Worm (Caenorhabditis elegans): Measurements from ENCODE around the gene F47D12.6.
A peak's percentile ranks its signal among the peaks of the same experiment; 100 is the strongest.

F47D12.6 gene

ce11 chrIII:6290469-6291182 lies 3.5 kb upstream of the F47D12.6 start:
- no peak for TF ChIP-seq ceh-2 (tag; optimal IDR thresholded peaks at IDR 0.05)
- no peak for TF ChIP-seq ceh-48 (tag; optimal IDR thresholded peaks at IDR 0.05)
- TF ChIP-seq fax-1 (tag; optimal IDR thresholded peaks at IDR 0.05): no peak
- no peak for TF ChIP-seq syd-9 (tag; optimal IDR thresholded peaks at IDR 0.05)
- no peak for TF ChIP-seq nhr-11 (tag; optimal IDR thresholded peaks at IDR 0.05)
- TF ChIP-seq madf-2 (tag; optimal IDR thresholded peaks at IDR 0.05): no peak
- no peak for TF ChIP-seq rnt-1 (tag; optimal IDR thresholded peaks at IDR 0.05)
- no peak for TF ChIP-seq ceh-30 (tag; optimal IDR thresholded peaks at IDR 0.05)
- no peak for TF ChIP-seq Y22D7AL.16 (tag; optimal IDR thresholded peaks at IDR 0.05)
- no peak for TF ChIP-seq hlh-13 (GFP tag; optimal IDR thresholded peaks at IDR 0.05)

- TF ChIP-seq K02D7.2 (tag; optimal IDR thresholded peaks at IDR 0.05) (no peak), ets-4 (tag; optimal IDR thresholded peaks at IDR 0.05) (no peak), fkh-6 (tag; optimal IDR thresholded peaks at IDR 0.05) (no peak), hlh-13 (GFP tag; optimal IDR thresholded peaks at IDR 0.05) (no peak), ceh-18 (tag; optimal IDR thresholded peaks at IDR 0.05) (no peak), sdc-2 (tag; optimal IDR thresholded peaks at IDR 0.05) (no peak), pros-1 (tag; optimal IDR thresholded peaks at IDR 0.05) (no peak), unc-86 (tag; optimal IDR thresholded peaks at IDR 0.05) (no peak), unc-42 (tag; optimal IDR thresholded peaks at IDR 0.05) (no peak), che-1 (tag; optimal IDR thresholded peaks at IDR 0.05) (no peak), ceh-31 (tag; optimal IDR thresholded peaks at IDR 0.05) (no peak), C08G9.2 (tag; optimal IDR thresholded peaks at IDR 0.05) (no peak)
Measured at ce11 chrIII:6289366-6289765, 2.3 kb upstream of the F47D12.6 start.

- no peak for TF ChIP-seq T23F11.4 (GFP tag; optimal IDR thresholded peaks at IDR 0.05)
- TF ChIP-seq unc-3 (GFP tag; conservative IDR thresholded peaks at IDR 0.05): no peak
- no peak for TF ChIP-seq unc-3 (tag; optimal IDR thresholded peaks at IDR 0.05)
- TF ChIP-seq pag-3 (tag; optimal IDR thresholded peaks at IDR 0.05; ENCODE audit: borderline replicate concordance): no peak
- TF ChIP-seq unc-86 (tag; optimal IDR thresholded peaks at IDR 0.05): no peak
- TF ChIP-seq ceh-9 (tag; optimal IDR thresholded peaks at IDR 0.05): no peak
- TF ChIP-seq K02D7.2 (tag; optimal IDR thresholded peaks at IDR 0.05): no peak
Measured at ce11 chrIII:6285890-6286289, 1.2 kb downstream of the F47D12.6 start, which contains the start of gene gadr-3. Gene gadr-3, minus strand, starts transcription at chrIII:6285990.

- TF ChIP-seq hlh-15 (tag; optimal IDR thresholded peaks at IDR 0.05): no peak
- TF ChIP-seq nhr-11 (tag; optimal IDR thresholded peaks at IDR 0.05): no peak
- TF ChIP-seq unc-55 (GFP tag; optimal IDR thresholded peaks at IDR 0.05): no peak
- no peak for TF ChIP-seq npax-4 (tag; optimal IDR thresholded peaks at IDR 0.05)
- no peak for TF ChIP-seq Y22D7AL.16 (tag; optimal IDR thresholded peaks at IDR 0.05)
- no peak for TF ChIP-seq C08G9.2 (tag; optimal IDR thresholded peaks at IDR 0.05)
- TF ChIP-seq C38D4.7 (GFP tag; optimal IDR thresholded peaks at IDR 0.05): no peak
- TF ChIP-seq dmd-4 (tag; optimal IDR thresholded peaks at IDR 0.05; ENCODE audit: borderline replicate concordance): no peak
- TF ChIP-seq ama-1 (optimal IDR thresholded peaks at IDR 0.05): no peak
- TF ChIP-seq pros-1 (tag; optimal IDR thresholded peaks at IDR 0.05): no peak
- no peak for TF ChIP-seq elt-4 (tag; optimal IDR thresholded peaks at IDR 0.05)
- TF ChIP-seq T23F11.4 (GFP tag; optimal IDR thresholded peaks at IDR 0.05): no peak
- TF ChIP-seq unc-42 (tag; optimal IDR thresholded peaks at IDR 0.05): no peak
Measured at ce11 chrIII:6283024-6283423, 4.1 kb downstream of the F47D12.6 start.

- peak; percentile 51 for TF ChIP-seq tbx-2 (tag; optimal IDR thresholded peaks at IDR 0.05)
- peak; percentile 59 for TF ChIP-seq ama-1 (optimal IDR thresholded peaks at IDR 0.05)
- TF ChIP-seq fkh-6 (tag; optimal IDR thresholded peaks at IDR 0.05): peak; percentile 40
- TF ChIP-seq ceh-48 (tag; optimal IDR thresholded peaks at IDR 0.05): peak; percentile 4
- TF ChIP-seq ttx-3 (tag; optimal IDR thresholded peaks at IDR 0.05): no peak
- TF ChIP-seq ceh-9 (tag; optimal IDR thresholded peaks at IDR 0.05): no peak
- TF ChIP-seq unc-42 (tag; optimal IDR thresholded peaks at IDR 0.05): peak; percentile 37
- peak; percentile 77 for TF ChIP-seq ceh-18 (tag; optimal IDR thresholded peaks at IDR 0.05)
- TF ChIP-seq ceh-31 (tag; optimal IDR thresholded peaks at IDR 0.05): peak; percentile 79
- TF ChIP-seq ahr-1 (tag; optimal IDR thresholded peaks at IDR 0.05): no peak
- peak; percentile 70 for TF ChIP-seq ref-2 (tag; optimal IDR thresholded peaks at IDR 0.05)
- TF ChIP-seq pha-2 (tag; optimal IDR thresholded peaks at IDR 0.05): no peak
- TF ChIP-seq pat-9 (tag; optimal IDR thresholded peaks at IDR 0.05): no peak
- no peak for TF ChIP-seq fax-1 (tag; optimal IDR thresholded peaks at IDR 0.05)
- no peak for TF ChIP-seq T23F11.4 (GFP tag; optimal IDR thresholded peaks at IDR 0.05)
- TF ChIP-seq K02D7.2 (tag; optimal IDR thresholded peaks at IDR 0.05): no peak
- TF ChIP-seq unc-55 (GFP tag; optimal IDR thresholded peaks at IDR 0.05): peak; percentile 79
- peak; percentile 74 for TF ChIP-seq hlh-30 (tag; optimal IDR thresholded peaks at IDR 0.05; ENCODE audit: insufficient read depth)
- TF ChIP-seq ceh-24 (tag; optimal IDR thresholded peaks at IDR 0.05): no peak
- TF ChIP-seq ceh-34 (tag; optimal IDR thresholded peaks at IDR 0.05): peak; percentile 68
- TF ChIP-seq hlh-15 (tag; optimal IDR thresholded peaks at IDR 0.05): no peak
- TF ChIP-seq fkh-10 (GFP tag; optimal IDR thresholded peaks at IDR 0.05): no peak
Measured at ce11 chrIII:6280070-6280596, 7.0 kb downstream of the F47D12.6 start, which contains the start of gene hmg-1.2. Gene hmg-1.2, plus strand, starts transcription at chrIII:6280380.
